Worm (Caenorhabditis elegans) whole organism, young adult: ENCODE measurements around the gene dep-1.

Experiments used
- B0019.2 ChIP-seq: fragments of 200-800 bp; sonication (Bioruptor generic); conservative IDR thresholded peaks from 2 replicates; pipeline ENCODE4 v1.3.6; 2022; ENCODE audit warnings: missing genetic modification reagents, missing genetic modification characterization, missing compliant biosample characterization
- D2030.7 ChIP-seq: fragments of 200-800 bp; sonication (Bioruptor generic); IDR thresholded peaks from 2 replicates; pipeline ENCODE4 v1.3.6; 2022; ENCODE audit warnings: missing genetic modification reagents, missing genetic modification characterization, missing compliant biosample characterization
- F22D6.2 ChIP-seq: sonication (generic microtip); optimal IDR thresholded peaks from 2 replicates; lab custom pipeline; 2016; ENCODE audit warnings: mild to moderate bottlenecking, missing genetic modification characterization, missing compliant biosample characterization
- F33H1.4 ChIP-seq: fragments of 200-800 bp; sonication (Bioruptor generic); IDR thresholded peaks from 2 replicates; pipeline ENCODE4 v1.3.6; 2022; ENCODE audit warnings: missing genetic modification reagents, missing genetic modification characterization, missing compliant biosample characterization
- F37B4.10 ChIP-seq: fragments of 200-800 bp; sonication (Bioruptor generic); IDR thresholded peaks from 2 replicates; pipeline ENCODE4 v1.3.6; 2022; ENCODE audit warnings: missing genetic modification characterization, missing compliant biosample characterization
- F52B5.7 ChIP-seq: sonication (generic microtip); optimal IDR thresholded peaks from 2 replicates; lab custom pipeline; 2016; ENCODE audit warnings: mild to moderate bottlenecking, missing genetic modification characterization, missing compliant biosample characterization
- K11D2.4 ChIP-seq: fragments of 200-800 bp; sonication (Bioruptor generic); IDR thresholded peaks from 2 replicates; pipeline ENCODE4 v1.3.6; 2022; ENCODE audit warnings: missing genetic modification reagents, missing genetic modification characterization, missing compliant biosample characterization
- T26A5.8 ChIP-seq: sonication (generic microtip); optimal IDR thresholded peaks from 2 replicates; lab custom pipeline; 2016; ENCODE audit warnings: missing genetic modification characterization, missing compliant biosample characterization
- Y56A3A.18 ChIP-seq: fragments of 200-800 bp; sonication (Bioruptor generic); IDR thresholded peaks from 2 replicates; pipeline ENCODE4 v1.3.6; 2022; ENCODE audit warnings: missing genetic modification reagents, missing genetic modification characterization, missing compliant biosample characterization
- Y79H2A.3 ChIP-seq: fragments of 200-800 bp; sonication (Bioruptor generic); conservative IDR thresholded peaks from 2 replicates; pipeline ENCODE4 v1.3.6; 2022; ENCODE audit warnings: missing genetic modification reagents, missing genetic modification characterization, missing compliant biosample characterization
- Y95B8A.8 ChIP-seq: fragments of 200-800 bp; sonication (Bioruptor generic); IDR thresholded peaks from 2 replicates; pipeline ENCODE4 v1.3.6; 2022; ENCODE audit warnings: missing genetic modification reagents, missing genetic modification characterization, missing compliant biosample characterization
- aptf-3 ChIP-seq: fragments of 200-800 bp; sonication (Bioruptor generic); IDR thresholded peaks from 2 replicates; pipeline ENCODE4 v1.3.6; 2022; ENCODE audit warnings: missing genetic modification characterization, missing compliant biosample characterization
- atf-7 ChIP-seq: sonication (generic microtip); optimal IDR thresholded peaks from 2 replicates; lab custom pipeline; 2017; ENCODE audit warnings: mild to moderate bottlenecking, missing genetic modification characterization, missing compliant biosample characterization
- attf-5 ChIP-seq: fragments of 200-800 bp; sonication (Bioruptor generic); optimal IDR thresholded peaks from 2 replicates; lab custom pipeline; 2018; ENCODE audit warnings: mild to moderate bottlenecking, missing genetic modification characterization, missing compliant biosample characterization
- bed-2 ChIP-seq: fragments of 200-800 bp; sonication (Bioruptor generic); IDR thresholded peaks from 2 replicates; pipeline ENCODE4 v1.3.6; 2022; ENCODE audit warnings: missing genetic modification reagents, missing genetic modification characterization, missing compliant biosample characterization
- ccch-3 ChIP-seq: fragments of 200-800 bp; sonication (Bioruptor generic); optimal IDR thresholded peaks from 2 replicates; lab custom pipeline; 2018; ENCODE audit warnings: mild to moderate bottlenecking, missing genetic modification characterization, missing compliant biosample characterization
- dox-1 ChIP-seq: fragments of 200-800 bp; sonication (Bioruptor generic); IDR thresholded peaks from 2 replicates; pipeline ENCODE4 v1.3.6; 2022; ENCODE audit warnings: missing genetic modification reagents, missing genetic modification characterization, missing compliant biosample characterization
- dpff-1 ChIP-seq: sonication (generic microtip); optimal IDR thresholded peaks from 2 replicates; lab custom pipeline; 2017; ENCODE audit warnings: mild to moderate bottlenecking, missing genetic modification characterization, missing compliant biosample characterization
- dpl-1 ChIP-seq: fragments of 150-350 bp; optimal IDR thresholded peaks from 2 replicates; lab custom pipeline; 2014; ENCODE audit warnings: missing biosample characterization, missing genetic modification reagents, missing genetic modification characterization
- efl-1 ChIP-seq: fragments of 150-350 bp; optimal IDR thresholded peaks from 2 replicates; lab custom pipeline; 2014; ENCODE audit warnings: missing biosample characterization, missing genetic modification reagents, missing genetic modification characterization
- egl-18 ChIP-seq: fragments of 200-800 bp; sonication (Bioruptor generic); IDR thresholded peaks from 2 replicates; pipeline ENCODE4 v1.3.6; 2022; ENCODE audit warnings: missing genetic modification reagents, missing genetic modification characterization, missing compliant biosample characterization
- egl-44 ChIP-seq: fragments of 200-800 bp; sonication (Bioruptor generic); IDR thresholded peaks from 2 replicates; pipeline ENCODE4 v1.3.6; 2022; ENCODE audit warnings: missing genetic modification reagents, missing genetic modification characterization, missing compliant biosample characterization
- ekl-4 ChIP-seq: fragments of 200-800 bp; sonication (Bioruptor generic); IDR thresholded peaks from 2 replicates; pipeline ENCODE4 v1.3.6; 2022; ENCODE audit warnings: missing genetic modification reagents, missing genetic modification characterization, missing compliant biosample characterization
- fkh-3 ChIP-seq: sonication (generic microtip); optimal IDR thresholded peaks from 2 replicates; lab custom pipeline; 2016; ENCODE audit warnings: mild to moderate bottlenecking, missing genetic modification characterization, missing compliant biosample characterization
- him-1 ChIP-seq: sonication (generic microtip); optimal IDR thresholded peaks from 2 replicates; lab custom pipeline; 2016; ENCODE audit warnings: missing genotype, missing genetic modification reagents, missing genetic modification characterization, missing compliant biosample characterization
- hsf-1 ChIP-seq: fragments of 200-800 bp; sonication (Bioruptor generic); IDR thresholded peaks from 2 replicates; pipeline ENCODE4 v1.3.6; 2022; ENCODE audit warnings: missing genetic modification reagents, missing genetic modification characterization, missing compliant biosample characterization
- let-607 ChIP-seq, 2 experiments: fragments of 200-800 bp in 1 of 2; sonication (Bioruptor generic) in 1 of 2; sonication (generic microtip) in 1 of 2; optimal IDR thresholded peaks; 2 replicates each; lab custom pipeline; 2016 to 2018; ENCODE audit warnings: mild to moderate bottlenecking in 2 of 2, missing compliant biosample characterization in 2 of 2, missing genetic modification characterization in 2 of 2, moderate library complexity in 2 of 2, missing genotype in 1 of 2
- lin-35 ChIP-seq, 3 experiments: fragments of 150-350 bp in 2 of 3; sonication (generic microtip) in 1 of 3; optimal IDR thresholded peaks; 2 replicates each; lab custom pipeline; 2014 to 2018; ENCODE audit warnings: missing biosample characterization in 3 of 3, missing genetic modification characterization in 3 of 3, missing genetic modification reagents in 3 of 3
- lsy-27 ChIP-seq: sonication (generic microtip); optimal IDR thresholded peaks from 2 replicates; lab custom pipeline; 2017; ENCODE audit warnings: missing genetic modification characterization, mild to moderate bottlenecking, missing compliant biosample characterization, antibody characterized with exemption, missing genotype, borderline replicate concordance; ENCODE audit not compliant: insufficient read depth
- madf-6 ChIP-seq: fragments of 200-800 bp; sonication (Bioruptor generic); IDR thresholded peaks from 2 replicates; pipeline ENCODE4 v1.3.6; 2022; ENCODE audit warnings: missing genetic modification reagents, missing genetic modification characterization, missing compliant biosample characterization
- madf-8 ChIP-seq: fragments of 200-800 bp; sonication (Bioruptor generic); conservative IDR thresholded peaks from 2 replicates; pipeline ENCODE4 v1.3.6; 2022; ENCODE audit warnings: missing genetic modification reagents, missing genetic modification characterization, missing compliant biosample characterization
- mcd-1 ChIP-seq: fragments of 200-800 bp; sonication (Bioruptor generic); IDR thresholded peaks from 2 replicates; pipeline ENCODE4 v1.3.6; 2022; ENCODE audit warnings: missing genetic modification reagents, missing genetic modification characterization, missing compliant biosample characterization
- mes-4 ChIP-seq: sonication (generic microtip); optimal IDR thresholded peaks from 2 replicates; lab custom pipeline; 2016; ENCODE audit warnings: missing genotype, missing genetic modification characterization, missing compliant biosample characterization
- nfya-2 ChIP-seq: fragments of 200-800 bp; sonication (Bioruptor generic); IDR thresholded peaks from 2 replicates; pipeline ENCODE4 v1.3.6; 2022; ENCODE audit warnings: missing genetic modification reagents, missing genetic modification characterization, missing compliant biosample characterization
- nfyb-1 ChIP-seq: fragments of 200-800 bp; sonication (Bioruptor generic); IDR thresholded peaks from 2 replicates; pipeline ENCODE4 v1.3.6; 2022; ENCODE audit warnings: missing genetic modification reagents, missing genetic modification characterization, missing compliant biosample characterization
- nhr-120 ChIP-seq: fragments of 200-800 bp; sonication (Bioruptor generic); IDR thresholded peaks from 2 replicates; pipeline ENCODE4 v1.3.6; 2022; ENCODE audit warnings: missing genetic modification characterization, missing compliant biosample characterization
- nhr-90 ChIP-seq: sonication (generic microtip); optimal IDR thresholded peaks from 2 replicates; lab custom pipeline; 2016; ENCODE audit warnings: missing genotype, mild to moderate bottlenecking, missing genetic modification characterization, missing compliant biosample characterization
- pbrm-1 ChIP-seq: fragments of 200-800 bp; sonication (Bioruptor generic); IDR thresholded peaks from 2 replicates; pipeline ENCODE4 v1.3.6; 2022; ENCODE audit warnings: missing genetic modification reagents, missing genetic modification characterization, missing compliant biosample characterization
- rcor-1 ChIP-seq: fragments of 200-800 bp; sonication (Bioruptor generic); IDR thresholded peaks from 2 replicates; pipeline ENCODE4 v1.3.6; 2022; ENCODE audit warnings: missing genetic modification reagents, missing genetic modification characterization, missing compliant biosample characterization
- rec-8 ChIP-seq, 2 experiments: sonication (generic microtip); optimal IDR thresholded peaks; 2 replicates each; lab custom pipeline; 2016; ENCODE audit warnings: mild to moderate bottlenecking in 2 of 2, missing genetic modification characterization in 2 of 2, missing genetic modification reagents in 2 of 2, missing genotype in 2 of 2, missing biosample characterization in 1 of 2, missing compliant biosample characterization in 1 of 2, moderate library complexity in 1 of 2
- sdz-38 ChIP-seq: sonication (generic microtip); optimal IDR thresholded peaks from 2 replicates; lab custom pipeline; 2016; ENCODE audit warnings: missing genotype, missing genetic modification characterization, missing compliant biosample characterization
- snpc-1.1 ChIP-seq: sonication (generic microtip); optimal IDR thresholded peaks from 2 replicates; lab custom pipeline; 2017; ENCODE audit warnings: missing genetic modification characterization, mild to moderate bottlenecking, missing compliant biosample characterization, antibody characterized with exemption, moderate library complexity, missing genotype, missing genetic modification reagents; ENCODE audit not compliant: insufficient read depth
- snpc-4 ChIP-seq, 5 experiments: fragments of 150-350 bp in 1 of 5; sonication (generic microtip) in 4 of 5; optimal IDR thresholded peaks; 2 replicates each; lab custom pipeline; 2014 to 2018; ENCODE audit warnings: missing genetic modification characterization in 5 of 5, missing biosample characterization in 3 of 5, antibody characterized with exemption in 2 of 5, mild to moderate bottlenecking in 2 of 5, missing compliant biosample characterization in 2 of 5, missing genotype in 2 of 5, moderate library complexity in 2 of 5, missing genetic modification reagents in 1 of 5
- tbp1 ChIP-seq: fragments of 200-800 bp; sonication (Bioruptor generic); optimal IDR thresholded peaks from 2 replicates; lab custom pipeline; 2018; ENCODE audit warnings: mild to moderate bottlenecking, missing genetic modification characterization, missing compliant biosample characterization
- tlf-1 ChIP-seq: fragments of 200-800 bp; sonication (Bioruptor generic); optimal IDR thresholded peaks from 2 replicates; lab custom pipeline; 2018; ENCODE audit warnings: mild to moderate bottlenecking, missing genetic modification characterization, missing compliant biosample characterization
- unc-62 ChIP-seq: fragments of 150-350 bp; optimal IDR thresholded peaks from 2 replicates; lab custom pipeline; 2014; ENCODE audit warnings: missing biosample characterization, missing genetic modification reagents, missing genetic modification characterization
- zfh-2 ChIP-seq: fragments of 200-800 bp; sonication (Bioruptor generic); conservative IDR thresholded peaks from 2 replicates; pipeline ENCODE4 v1.3.6; 2022; ENCODE audit warnings: missing genetic modification reagents, missing genetic modification characterization, missing compliant biosample characterization

dep-1 gene

DNA sequence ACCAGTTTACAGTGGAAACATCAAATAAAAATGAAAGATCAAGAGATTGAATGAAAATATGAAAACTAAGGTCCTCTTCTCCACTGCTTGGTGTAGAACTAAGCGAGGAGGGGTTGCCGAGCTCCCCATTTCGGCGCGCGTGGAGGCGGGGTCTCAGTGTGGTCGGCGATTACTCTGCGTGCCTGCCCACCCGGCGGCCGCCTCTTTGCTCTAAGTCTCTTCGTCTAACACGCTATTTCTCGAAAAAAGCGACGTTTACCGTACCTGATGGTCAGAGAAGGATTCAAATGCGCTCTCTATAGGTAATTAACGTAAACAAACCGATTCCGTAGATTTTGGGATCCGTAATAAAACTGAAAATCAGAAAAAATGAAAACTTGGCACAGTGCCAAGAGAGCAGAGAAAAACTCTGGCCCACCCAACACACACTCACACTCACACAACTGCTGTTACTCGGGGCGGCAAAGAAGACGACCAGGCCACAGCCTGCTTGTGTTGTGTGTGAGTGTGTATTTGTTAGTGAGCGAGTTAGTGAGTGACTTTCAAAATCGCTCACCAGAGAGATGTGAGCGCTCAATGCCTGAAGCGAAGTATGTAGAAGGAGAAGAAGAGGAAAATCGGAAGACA lies 42.1 kb upstream of the dep-1 start (continued):
- no peak for TF ChIP-seq ekl-4
- TF ChIP-seq attf-5 (GFP tag; lab: Kevin White, UChicago): peak; percentile 76
- TF ChIP-seq B0019.2 (GFP tag; lab: Robert Waterston, UW): no peak
- no peak for TF ChIP-seq Y95B8A.8 (GFP tag; lab: Robert Waterston, UW)
- no peak for TF ChIP-seq nhr-120
- no peak for TF ChIP-seq unc-62 (GFP tag; lab: Kevin White, UChicago)
- no peak for TF ChIP-seq snpc-1.1 (tag; lab: Kevin White, UChicago)
- no peak for TF ChIP-seq him-1
- peak; percentile 56 for TF ChIP-seq nhr-90
- TF ChIP-seq lsy-27: no peak
- no peak for TF ChIP-seq madf-8 (GFP tag; lab: Robert Waterston, UW)
- no peak for TF ChIP-seq nfyb-1
- no peak for TF ChIP-seq F52B5.7 (tag; lab: Kevin White, UChicago)
- TF ChIP-seq Y79H2A.3: no peak
- TF ChIP-seq dox-1 (GFP tag; lab: Robert Waterston, UW): peak; percentile 50
- TF ChIP-seq tbp1 (GFP tag; lab: Kevin White, UChicago): no peak
- no peak for TF ChIP-seq egl-44 (GFP tag; lab: Robert Waterston, UW)
- TF ChIP-seq aptf-3 (GFP tag; lab: Robert Waterston, UW): no peak
- no peak for TF ChIP-seq madf-6 (GFP tag; lab: Robert Waterston, UW)
- TF ChIP-seq lin-35 (GFP tag; optimal IDR thresholded peaks at IDR 0.05; lab: Kevin White, UChicago): no peak
- TF ChIP-seq fkh-3: no peak
- TF ChIP-seq bed-2 (GFP tag; lab: Robert Waterston, UW): no peak
- TF ChIP-seq efl-1 (GFP tag; lab: Kevin White, UChicago): no peak
- peak; percentile 31; the same call in 1 of the 2 replicates for TF ChIP-seq rcor-1 (GFP tag; lab: Robert Waterston, UW)
- no peak for TF ChIP-seq T26A5.8
- TF ChIP-seq dpff-1: no peak
- TF ChIP-seq Y56A3A.18 (GFP tag; lab: Robert Waterston, UW): no peak
- no peak for TF ChIP-seq K11D2.4 (GFP tag; lab: Robert Waterston, UW)
- TF ChIP-seq egl-18 (GFP tag; lab: Robert Waterston, UW): no peak
- TF ChIP-seq dpl-1 (GFP tag; lab: Kevin White, UChicago): no peak
- TF ChIP-seq sdz-38 (tag; lab: Kevin White, UChicago): no peak
- TF ChIP-seq mcd-1: peak; percentile 58
- no peak for TF ChIP-seq F22D6.2 (tag; lab: Kevin White, UChicago)
- no peak for TF ChIP-seq nfya-2
- TF ChIP-seq atf-7: no peak
- peak; percentile 6 for TF ChIP-seq tlf-1
- no peak for TF ChIP-seq D2030.7 (GFP tag; lab: Robert Waterston, UW)
- peak; percentile 47; the same call in 1 of the 2 replicates for TF ChIP-seq pbrm-1 (GFP tag; lab: Robert Waterston, UW)
- TF ChIP-seq ccch-3: no peak
- peak; percentile 92 for TF ChIP-seq zfh-2 (GFP tag; lab: Robert Waterston, UW)
- 0 out of 2 replicates have a peak, but pooled peaks have one; percentile 18 for TF ChIP-seq F33H1.4 (GFP tag; lab: Robert Waterston, UW)
- TF ChIP-seq hsf-1 (GFP tag; lab: Robert Waterston, UW): no peak
- TF ChIP-seq snpc-4 (GFP tag; optimal IDR thresholded peaks at IDR 0.05; lab: Kevin White, UChicago): no peak
- TF ChIP-seq snpc-4 (tag; optimal IDR thresholded peaks at IDR 0.05; lab: Kevin White, UChicago): peak; percentile 5 to 55 (median 36)
- TF ChIP-seq rec-8 (tag; optimal IDR thresholded peaks at IDR 0.05; lab: Kevin White, UChicago): no peak
- TF ChIP-seq let-607 (tag; optimal IDR thresholded peaks at IDR 0.05; lab: Kevin White, UChicago): no peak
- 0 out of 2 replicates have a peak, but pooled peaks have one; percentile 57 for TF ChIP-seq F37B4.10 (GFP tag; lab: Robert Waterston, UW)
- TF ChIP-seq mes-4: no peak
